Fruit fly (Drosophila melanogaster) whole organism, embryonic: Measurements from ENCODE around the gene CG1774.

Source experiments
- Adf1 ChIP-seq: fragments of 200-800 bp; sonication (Bioruptor generic); IDR thresholded peaks from 2 replicates; pipeline ENCODE4 v1.3.6; 2022; ENCODE audit warnings: missing biosample characterization, missing genetic modification characterization
- B-H1 ChIP-seq: fragments of 200-800 bp; sonication (Bioruptor generic); IDR thresholded peaks from 3 replicates; pipeline ENCODE4 v1.3.6; 2022; ENCODE audit warnings: missing biosample characterization, missing genetic modification characterization
- B-H2 ChIP-seq: fragments of 200-800 bp; sonication (Bioruptor generic); optimal IDR thresholded peaks from 2 replicates; lab custom pipeline; 2018; ENCODE audit warnings: missing biosample characterization, mild to moderate bottlenecking, missing genetic modification characterization
- Bdp1 ChIP-seq: fragments of 200-800 bp; sonication (Bioruptor generic); optimal IDR thresholded peaks from 3 replicates; lab custom pipeline; 2016; ENCODE audit warnings: missing biosample characterization, missing genetic modification characterization
- Bgb ChIP-seq: fragments of 200-800 bp; sonication (Bioruptor generic); IDR thresholded peaks from 2 replicates; pipeline ENCODE4 v1.3.6; 2022; ENCODE audit warnings: missing biosample characterization, missing genetic modification characterization; ENCODE audit not compliant: partially characterized antibody
- Blimp-1 ChIP-seq: fragments of 200-800 bp; sonication (Bioruptor generic); optimal IDR thresholded peaks from 3 replicates; lab custom pipeline; 2018; ENCODE audit warnings: missing biosample characterization, missing genetic modification characterization, mild to moderate bottlenecking, moderate library complexity, missing genetic modification reagents
- CG10431 ChIP-seq: fragments of 200-800 bp; sonication (Bioruptor generic); optimal IDR thresholded peaks from 3 replicates; lab custom pipeline; 2018; ENCODE audit warnings: missing biosample characterization, mild to moderate bottlenecking, missing genetic modification characterization
- CG10462 ChIP-seq: fragments of 200-800 bp; sonication (Bioruptor generic); optimal IDR thresholded peaks from 2 replicates; lab custom pipeline; 2016; ENCODE audit warnings: missing biosample characterization, missing genetic modification characterization
- CG12219 ChIP-seq: fragments of 200-800 bp; sonication (Bioruptor generic); optimal IDR thresholded peaks from 3 replicates; lab custom pipeline; 2018; ENCODE audit warnings: missing biosample characterization, mild to moderate bottlenecking, missing genetic modification characterization
- CG12299 ChIP-seq: fragments of 200-800 bp; sonication (Bioruptor generic); optimal IDR thresholded peaks from 2 replicates; lab custom pipeline; 2018; ENCODE audit warnings: missing biosample characterization, mild to moderate bottlenecking, missing genetic modification characterization
- CG1233 ChIP-seq: fragments of 200-800 bp; sonication (Bioruptor generic); optimal IDR thresholded peaks from 4 replicates; lab custom pipeline; 2018; ENCODE audit warnings: missing biosample characterization, mild to moderate bottlenecking, missing genetic modification characterization
- CG14050 ChIP-seq: fragments of 200-800 bp; sonication (Bioruptor generic); IDR thresholded peaks from 3 replicates; pipeline ENCODE4 v1.3.6; 2022; ENCODE audit warnings: missing biosample characterization, missing genetic modification characterization
- CG14441 ChIP-seq: fragments of 200-800 bp; sonication (Bioruptor generic); IDR thresholded peaks from 2 replicates; pipeline ENCODE4 v1.3.6; 2022; ENCODE audit warnings: missing biosample characterization, missing genetic modification characterization
- CG17802 ChIP-seq: fragments of 200-800 bp; sonication (Bioruptor generic); optimal IDR thresholded peaks from 2 replicates; lab custom pipeline; 2018; ENCODE audit warnings: missing biosample characterization, mild to moderate bottlenecking, missing genetic modification characterization, moderate library complexity
- CG2129 ChIP-seq: fragments of 200-800 bp; sonication (Bioruptor generic); IDR thresholded peaks from 2 replicates; pipeline ENCODE4 v1.3.6; 2022; ENCODE audit warnings: missing biosample characterization, missing genetic modification characterization; ENCODE audit not compliant: partially characterized antibody
- CG30403 ChIP-seq: fragments of 200-800 bp; sonication (Bioruptor generic); optimal IDR thresholded peaks from 3 replicates; lab custom pipeline; 2016; ENCODE audit warnings: missing biosample characterization, missing genetic modification characterization
- CG31441 ChIP-seq: fragments of 200-800 bp; sonication (Bioruptor generic); IDR thresholded peaks from 2 replicates; pipeline ENCODE4 v1.3.6; 2022; ENCODE audit warnings: missing biosample characterization, missing genetic modification characterization
- CG3163 ChIP-seq: fragments of 200-800 bp; sonication (Bioruptor generic); optimal IDR thresholded peaks from 3 replicates; lab custom pipeline; 2016; ENCODE audit warnings: missing biosample characterization, missing genetic modification characterization
- CG34422 ChIP-seq: fragments of 200-800 bp; sonication (Bioruptor generic); IDR thresholded peaks from 3 replicates; pipeline ENCODE4 v1.3.6; 2022; ENCODE audit warnings: missing biosample characterization, missing genetic modification characterization
- CG4404 ChIP-seq: fragments of 200-800 bp; sonication (Bioruptor generic); IDR thresholded peaks from 2 replicates; pipeline ENCODE4 v1.3.6; 2022; ENCODE audit warnings: missing biosample characterization, missing genetic modification characterization
- CG6654 ChIP-seq: fragments of 200-800 bp; sonication (Bioruptor generic); optimal IDR thresholded peaks from 2 replicates; lab custom pipeline; 2017; ENCODE audit warnings: missing biosample characterization, mild to moderate bottlenecking, missing genetic modification characterization
- CG6765 ChIP-seq: fragments of 200-800 bp; sonication (Bioruptor generic); optimal IDR thresholded peaks from 3 replicates; lab custom pipeline; 2017; ENCODE audit warnings: missing biosample characterization, mild to moderate bottlenecking, missing genetic modification characterization
- CG6813 ChIP-seq: fragments of 200-800 bp; sonication (Bioruptor generic); optimal IDR thresholded peaks from 2 replicates; lab custom pipeline; 2017; ENCODE audit warnings: missing biosample characterization, missing genetic modification characterization, mild to moderate bottlenecking, moderate library complexity, missing genetic modification reagents
- CG7357 ChIP-seq: fragments of 200-800 bp; sonication (Bioruptor generic); IDR thresholded peaks from 3 replicates; pipeline ENCODE4 v1.3.6; 2022; ENCODE audit warnings: missing biosample characterization, missing genetic modification characterization
- CG7372 ChIP-seq: fragments of 200-800 bp; sonication (Bioruptor generic); IDR thresholded peaks from 2 replicates; pipeline ENCODE4 v1.3.6; 2022; ENCODE audit warnings: missing biosample characterization, missing genetic modification characterization
- CG7556 ChIP-seq: fragments of 200-800 bp; sonication (Bioruptor generic); optimal IDR thresholded peaks from 2 replicates; lab custom pipeline; 2017; ENCODE audit warnings: missing biosample characterization, mild to moderate bottlenecking, missing genetic modification characterization
- CG7786 ChIP-seq: fragments of 200-800 bp; sonication (Bioruptor generic); optimal IDR thresholded peaks from 2 replicates; lab custom pipeline; 2016; ENCODE audit warnings: missing biosample characterization, missing genetic modification characterization
- CkIIα-i1 ChIP-seq: fragments of 200-800 bp; sonication (Bioruptor generic); IDR thresholded peaks from 2 replicates; pipeline ENCODE4 v1.3.6; 2022; ENCODE audit warnings: missing biosample characterization, missing genetic modification characterization
- Myb ChIP-seq: fragments of 200-800 bp; sonication (Bioruptor generic); optimal IDR thresholded peaks from 2 replicates; lab custom pipeline; 2016; ENCODE audit warnings: missing biosample characterization, missing genetic modification characterization
- Nf-YA ChIP-seq: fragments of 200-800 bp; sonication (Bioruptor generic); IDR thresholded peaks from 2 replicates; pipeline ENCODE4 v1.3.6; 2022; ENCODE audit warnings: missing biosample characterization, missing genetic modification characterization
- Nf-YB ChIP-seq: fragments of 200-800 bp; sonication (Bioruptor generic); optimal IDR thresholded peaks from 3 replicates; lab custom pipeline; 2019; ENCODE audit warnings: missing biosample characterization, mild to moderate bottlenecking, missing genetic modification characterization, moderate library complexity
- Oaz ChIP-seq: fragments of 200-800 bp; sonication (Bioruptor generic); IDR thresholded peaks from 2 replicates; pipeline ENCODE4 v1.3.6; 2022; ENCODE audit warnings: missing biosample characterization, missing genetic modification characterization
- Ptx1 ChIP-seq: fragments of 200-800 bp; sonication (Bioruptor generic); IDR thresholded peaks from 2 replicates; pipeline ENCODE4 v1.3.6; 2022; ENCODE audit warnings: missing biosample characterization, missing genetic modification characterization
- Six4 ChIP-seq: fragments of 200-800 bp; sonication (Bioruptor generic); optimal IDR thresholded peaks from 2 replicates; lab custom pipeline; 2016; ENCODE audit warnings: missing biosample characterization, missing genetic modification characterization
- abd-A ChIP-seq: fragments of 200-800 bp; sonication (Bioruptor generic); optimal IDR thresholded peaks from 3 replicates; lab custom pipeline; 2019; ENCODE audit warnings: missing biosample characterization, mild to moderate bottlenecking, missing genetic modification characterization, moderate library complexity
- ara ChIP-seq: fragments of 200-800 bp; sonication (Bioruptor generic); IDR thresholded peaks from 2 replicates; pipeline ENCODE4 v1.3.6; 2022; ENCODE audit warnings: missing biosample characterization, missing genetic modification characterization
- corto ChIP-seq: fragments of 200-800 bp; sonication (Bioruptor generic); optimal IDR thresholded peaks from 2 replicates; lab custom pipeline; 2016; ENCODE audit warnings: missing biosample characterization, mild to moderate bottlenecking, missing genetic modification characterization, moderate library complexity
- dati ChIP-seq: fragments of 200-800 bp; sonication (Bioruptor generic); IDR thresholded peaks from 2 replicates; pipeline ENCODE4 v1.3.6; 2022; ENCODE audit warnings: missing biosample characterization, missing genetic modification characterization
- eve ChIP-seq, 2 experiments: fragments of >200 bp; optimal IDR thresholded peaks; 2 replicates each; lab custom pipeline; 2017; ENCODE audit warnings: missing biosample characterization in 2 of 2, missing genetic modification characterization in 2 of 2
- gcm ChIP-seq: fragments of 200-800 bp; sonication (Bioruptor generic); optimal IDR thresholded peaks from 2 replicates; lab custom pipeline; 2019; ENCODE audit warnings: missing biosample characterization, mild to moderate bottlenecking, missing genetic modification characterization, moderate library complexity
- insv ChIP-seq, 2 experiments: fragments of 200-800 bp; sonication (Bioruptor generic); optimal IDR thresholded peaks; 3 replicates each; lab custom pipeline; 2016 to 2018; ENCODE audit warnings: missing biosample characterization in 2 of 2, missing genetic modification characterization in 2 of 2
- inv ChIP-seq: fragments of 200-800 bp; sonication (Bioruptor generic); IDR thresholded peaks from 2 replicates; pipeline ENCODE4 v1.3.6; 2022; ENCODE audit warnings: missing biosample characterization, missing genetic modification characterization; ENCODE audit not compliant: partially characterized antibody
- jumu ChIP-seq: fragments of 200-800 bp; sonication (Bioruptor generic); optimal IDR thresholded peaks from 3 replicates; lab custom pipeline; 2016; ENCODE audit warnings: missing biosample characterization, missing genetic modification characterization
- lab ChIP-seq: fragments of 200-800 bp; sonication (Bioruptor generic); optimal IDR thresholded peaks from 3 replicates; lab custom pipeline; 2017; ENCODE audit warnings: missing biosample characterization, missing genetic modification characterization, mild to moderate bottlenecking, moderate library complexity, missing genetic modification reagents
- nerfin-2 ChIP-seq: fragments of 200-800 bp; sonication (Bioruptor generic); IDR thresholded peaks from 2 replicates; pipeline ENCODE4 v1.3.6; 2022; ENCODE audit warnings: missing biosample characterization, missing genetic modification characterization; ENCODE audit not compliant: partially characterized antibody
- onecut ChIP-seq: fragments of 200-800 bp; sonication (Bioruptor generic); IDR thresholded peaks from 2 replicates; pipeline ENCODE4 v1.3.6; 2022; ENCODE audit warnings: missing biosample characterization, missing genetic modification characterization
- pfk ChIP-seq: fragments of 200-800 bp; sonication (Bioruptor generic); optimal IDR thresholded peaks from 2 replicates; lab custom pipeline; 2018; ENCODE audit warnings: missing biosample characterization, mild to moderate bottlenecking, missing genetic modification characterization, moderate library complexity
- stwl ChIP-seq: fragments of 200-800 bp; sonication (Bioruptor generic); optimal IDR thresholded peaks from 3 replicates; lab custom pipeline; 2018; ENCODE audit warnings: missing biosample characterization, mild to moderate bottlenecking, missing genetic modification characterization, moderate library complexity
- tx ChIP-seq: fragments of 200-800 bp; sonication (Bioruptor generic); optimal IDR thresholded peaks from 2 replicates; lab custom pipeline; 2016; ENCODE audit warnings: missing biosample characterization, missing genetic modification characterization

Gene CG1774

DNA sequence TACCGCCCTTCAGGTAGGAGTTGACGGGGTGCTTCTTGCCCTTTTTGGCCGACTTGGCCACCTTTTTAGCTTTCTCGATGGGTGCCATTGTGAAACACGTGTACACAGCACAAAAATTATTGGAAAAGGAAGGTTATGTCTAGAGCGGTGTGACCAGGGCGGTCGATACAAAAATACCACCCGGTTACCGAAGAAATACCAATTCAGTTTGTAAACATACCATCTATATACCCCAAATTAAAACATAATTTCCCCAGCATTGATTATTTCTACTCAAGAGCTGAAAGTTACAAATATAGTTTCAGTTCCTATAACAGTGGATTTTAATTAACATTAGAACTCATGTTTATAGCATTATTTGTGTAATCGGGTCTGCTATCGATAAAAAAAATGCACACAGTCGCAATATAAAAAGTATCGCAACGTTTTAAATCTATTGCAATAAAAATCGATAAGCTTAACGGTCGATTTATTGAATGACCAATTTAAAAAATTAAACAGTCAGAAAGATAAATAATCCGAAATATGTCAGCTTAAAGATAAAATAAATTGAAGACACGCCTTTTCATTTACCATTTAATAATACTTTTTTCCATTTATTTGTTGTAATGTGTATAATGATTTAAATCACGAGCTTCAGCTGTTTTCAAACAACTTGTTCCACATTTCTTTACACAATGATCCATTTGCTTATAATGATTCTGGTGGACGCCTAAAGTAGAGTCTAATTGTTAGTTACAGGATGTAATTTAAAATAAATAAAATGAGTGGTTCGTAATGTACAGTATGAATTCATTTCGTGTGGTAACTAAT lies 3.7 kb downstream of the CG1774 start, which contains the start of gene RpL6 (continued):
- TF ChIP-seq tx (no peak), Nf-YA (GFP tag; lab: Robert Waterston, UW) (no peak), Adf1 (GFP tag; lab: Robert Waterston, UW) (no peak), CG17802 (tag; lab: Kevin White, UChicago) (no peak), Oaz (GFP tag; lab: Robert Waterston, UW) (no peak), CG7556 (GFP tag; lab: Kevin White, UChicago) (no peak), CG6813 (GFP tag; lab: Kevin White, UChicago) (no peak), Bdp1 (GFP tag; lab: Kevin White, UChicago) (no peak), inv (GFP tag; lab: Robert Waterston, UW) (peak; percentile 57), CG3163 (GFP tag; lab: Kevin White, UChicago) (no peak), pfk (GFP tag; lab: Kevin White, UChicago) (peak; percentile 47), CG6765 (GFP tag; lab: Kevin White, UChicago) (peak; percentile 61), B-H2 (peak; percentile 30), jumu (GFP tag; lab: Kevin White, UChicago) (no peak), CG10431 (GFP tag; lab: Kevin White, UChicago) (no peak), CG12299 (peak; percentile 28), CG14441 (GFP tag; lab: Robert Waterston, UW) (peak; percentile 34; the same call in 1 of the 2 replicates), CG34422 (GFP tag; lab: Robert Waterston, UW) (peak; percentile 76; the same call in 1 of the 3 replicates), B-H1 (no peak), Nf-YB (GFP tag; lab: Kevin White, UChicago) (no peak), Blimp-1 (GFP tag; lab: Kevin White, UChicago) (no peak), CG7372 (GFP tag; lab: Robert Waterston, UW) (no peak), stwl (peak; percentile 86), nerfin-2 (GFP tag; lab: Robert Waterston, UW) (peak; percentile 81), CkIIα-i1 (no peak), dati (GFP tag; lab: Robert Waterston, UW) (no peak), gcm (GFP tag; lab: Kevin White, UChicago) (no peak), insv (GFP tag; optimal IDR thresholded peaks at IDR 0.05; lab: Kevin White, UChicago) (peak in 1 of 2 experiments; percentile 25), CG10462 (GFP tag; lab: Kevin White, UChicago) (no peak), Ptx1 (GFP tag; lab: Robert Waterston, UW) (no peak), lab (GFP tag; lab: Kevin White, UChicago) (peak; percentile 44), ara (GFP tag; lab: Robert Waterston, UW) (no peak), abd-A (tag; lab: Kevin White, UChicago) (no peak), eve (GFP tag; optimal IDR thresholded peaks at IDR 0.05; lab: Kevin White, UChicago) (no peak), Myb (GFP tag; lab: Kevin White, UChicago) (peak; percentile 98), corto (no peak), CG2129 (GFP tag; lab: Robert Waterston, UW) (peak; percentile 41; the same call in 1 of the 2 replicates), CG7786 (GFP tag; lab: Kevin White, UChicago) (no peak), CG14050 (GFP tag; lab: Robert Waterston, UW) (no peak), Six4 (GFP tag; lab: Kevin White, UChicago) (no peak), CG6654 (GFP tag; lab: Kevin White, UChicago) (no peak), CG12219 (GFP tag; lab: Kevin White, UChicago) (no peak), CG1233 (GFP tag; lab: Kevin White, UChicago) (peak; percentile 16), Bgb (peak; percentile 78), onecut (peak; percentile 42; the same call in 1 of the 2 replicates), CG4404 (GFP tag; lab: Robert Waterston, UW) (no peak), CG31441 (GFP tag; lab: Robert Waterston, UW) (no peak), CG7357 (GFP tag; lab: Robert Waterston, UW) (no peak), CG30403 (peak; percentile 21)
